Worm (Caenorhabditis elegans) whole organism, L4 larva: ENCODE results near the gene clr-1.

ENCODE experiments used
- F10B5.3 ChIP-seq: sonication (generic microtip); optimal IDR thresholded peaks from 2 replicates; lab custom pipeline; 2016; ENCODE audit warnings: mild to moderate bottlenecking, missing genetic modification characterization, missing compliant biosample characterization
- F26F4.8 ChIP-seq: fragments of 200-800 bp; sonication (Bioruptor generic); conservative IDR thresholded peaks from 2 replicates; pipeline ENCODE4 v1.3.6; 2022; ENCODE audit warnings: missing genetic modification characterization, missing compliant biosample characterization
- F44E2.7 ChIP-seq: fragments of 200-800 bp; sonication (Bioruptor generic); IDR thresholded peaks from 2 replicates; pipeline ENCODE4 v2.1.2; 2022; ENCODE audit warnings: missing genetic modification characterization, missing compliant biosample characterization
- F49E8.2 ChIP-seq: sonication (generic microtip); optimal IDR thresholded peaks from 2 replicates; lab custom pipeline; 2016; ENCODE audit warnings: missing compliant biosample characterization, mild to moderate bottlenecking, missing genetic modification characterization, borderline replicate concordance
- T20F7.1 ChIP-seq: fragments of 200-800 bp; sonication (Bioruptor generic); optimal IDR thresholded peaks from 2 replicates; lab custom pipeline; 2018; ENCODE audit warnings: mild to moderate bottlenecking, missing genetic modification characterization, missing compliant biosample characterization
- Y105C5A.15 ChIP-seq: fragments of 200-800 bp; sonication (Bioruptor generic); IDR thresholded peaks from 2 replicates; pipeline ENCODE4 v1.3.6; 2022; ENCODE audit warnings: missing genetic modification characterization, missing compliant biosample characterization
- ZK337.2 ChIP-seq: fragments of 200-800 bp; sonication (Bioruptor generic); IDR thresholded peaks from 2 replicates; pipeline ENCODE4 v1.3.6; 2022; ENCODE audit warnings: missing genetic modification reagents, missing genetic modification characterization, missing compliant biosample characterization
- aly-2 ChIP-seq: sonication (generic microtip); optimal IDR thresholded peaks from 2 replicates; lab custom pipeline; 2018; ENCODE audit warnings: missing biosample characterization, missing genetic modification characterization
- ceh-44 ChIP-seq: fragments of 200-800 bp; sonication (Bioruptor generic); IDR thresholded peaks from 2 replicates; pipeline ENCODE4 v1.3.6; 2022; ENCODE audit warnings: missing genetic modification reagents, missing genetic modification characterization, missing compliant biosample characterization
- ceh-82 ChIP-seq: sonication (generic microtip); optimal IDR thresholded peaks from 2 replicates; lab custom pipeline; 2017; ENCODE audit warnings: missing biosample characterization, missing genetic modification characterization
- daf-16 ChIP-seq, 3 experiments: sonication (generic microtip); optimal IDR thresholded peaks; 2 replicates each; lab custom pipeline; 2016 to 2017; ENCODE audit warnings: missing genetic modification characterization in 3 of 3, missing genetic modification reagents in 3 of 3, mild to moderate bottlenecking in 2 of 3, missing compliant biosample characterization in 2 of 3, missing biosample characterization in 1 of 3, moderate library complexity in 1 of 3
- daf-19 ChIP-seq: fragments of 200-800 bp; sonication (Bioruptor generic); conservative IDR thresholded peaks from 2 replicates; pipeline ENCODE4 v1.3.6; 2022; ENCODE audit warnings: missing genetic modification characterization, missing compliant biosample characterization
- daf-8 ChIP-seq: fragments of 200-800 bp; sonication (Bioruptor generic); IDR thresholded peaks from 2 replicates; pipeline ENCODE4 v1.3.6; 2022; ENCODE audit warnings: missing genetic modification characterization, missing compliant biosample characterization
- dmd-6 ChIP-seq: fragments of 200-800 bp; sonication (Bioruptor generic); IDR thresholded peaks from 2 replicates; pipeline ENCODE4 v1.3.6; 2022; ENCODE audit warnings: missing genetic modification reagents, missing genetic modification characterization, missing compliant biosample characterization
- dve-1 ChIP-seq: sonication (generic microtip); optimal IDR thresholded peaks from 2 replicates; lab custom pipeline; 2017; ENCODE audit warnings: antibody characterized with exemption, mild to moderate bottlenecking, missing genetic modification characterization, missing compliant biosample characterization; ENCODE audit not compliant: insufficient read depth
- gei-8 ChIP-seq: fragments of 200-800 bp; sonication (Bioruptor generic); optimal IDR thresholded peaks from 2 replicates; lab custom pipeline; 2018; ENCODE audit warnings: mild to moderate bottlenecking, missing genetic modification characterization, missing compliant biosample characterization
- hif-1 ChIP-seq, 2 experiments: sonication (generic microtip); optimal IDR thresholded peaks; 2 replicates each; lab custom pipeline; 2016 to 2017; ENCODE audit warnings: missing compliant biosample characterization in 2 of 2, missing genetic modification characterization in 2 of 2, missing genetic modification reagents in 2 of 2, missing genotype in 2 of 2, mild to moderate bottlenecking in 1 of 2
- hlh-30 ChIP-seq: sonication (generic microtip); optimal IDR thresholded peaks from 2 replicates; lab custom pipeline; 2017; ENCODE audit warnings: antibody characterized with exemption, mild to moderate bottlenecking, missing genetic modification characterization, missing compliant biosample characterization; ENCODE audit not compliant: insufficient read depth
- jun-1 ChIP-seq: fragments of 150-350 bp; optimal IDR thresholded peaks from 2 replicates; lab custom pipeline; 2014; ENCODE audit warnings: missing biosample characterization, missing genetic modification reagents, missing genetic modification characterization
- lim-7 ChIP-seq: fragments of 200-800 bp; sonication (Bioruptor generic); IDR thresholded peaks from 2 replicates; pipeline ENCODE4 v1.3.6; 2022; ENCODE audit warnings: missing genetic modification characterization, missing compliant biosample characterization
- lin-1 ChIP-seq: fragments of 200-800 bp; sonication (Bioruptor generic); IDR thresholded peaks from 2 replicates; pipeline ENCODE4 v1.3.6; 2022; ENCODE audit warnings: missing genetic modification reagents, missing genetic modification characterization, missing compliant biosample characterization
- lin-15B ChIP-seq: fragments of 150-350 bp; sonication (generic microtip); optimal IDR thresholded peaks from 3 replicates; lab custom pipeline; 2014; ENCODE audit warnings: missing biosample characterization, missing genetic modification characterization
- lin-38 ChIP-seq: fragments of 200-800 bp; sonication (Bioruptor generic); IDR thresholded peaks from 2 replicates; pipeline ENCODE4 v1.3.6; 2022; ENCODE audit warnings: missing genetic modification reagents, missing genetic modification characterization, missing compliant biosample characterization
- lir-3 ChIP-seq: sonication (generic microtip); optimal IDR thresholded peaks from 2 replicates; lab custom pipeline; 2016; ENCODE audit warnings: mild to moderate bottlenecking, missing genetic modification characterization, missing compliant biosample characterization
- lsy-2 ChIP-seq, 2 experiments: fragments of 150-350 bp in 1 of 2; sonication (generic microtip) in 1 of 2; optimal IDR thresholded peaks; 2 replicates each; lab custom pipeline; 2014 to 2017; ENCODE audit warnings: missing biosample characterization in 2 of 2, missing genetic modification characterization in 2 of 2
- madf-9 ChIP-seq: fragments of 200-800 bp; sonication (Bioruptor generic); conservative IDR thresholded peaks from 2 replicates; pipeline ENCODE4 v1.3.6; 2022; ENCODE audit warnings: missing genetic modification reagents, missing genetic modification characterization, missing compliant biosample characterization
- mdl-1 ChIP-seq, 2 experiments: fragments of 150-350 bp in 1 of 2; sonication (generic microtip) in 1 of 2; optimal IDR thresholded peaks; 2 replicates each; lab custom pipeline; 2014 to 2017; ENCODE audit warnings: missing biosample characterization in 2 of 2, missing genetic modification characterization in 2 of 2
- mep-1 ChIP-seq: fragments of 150-350 bp; sonication (generic microtip); optimal IDR thresholded peaks from 3 replicates; lab custom pipeline; 2014; ENCODE audit warnings: missing biosample characterization, missing genetic modification characterization
- mxl-2 ChIP-seq: fragments of 200-800 bp; sonication (Bioruptor generic); conservative IDR thresholded peaks from 2 replicates; pipeline ENCODE4 v1.3.6; 2022; ENCODE audit warnings: missing genetic modification reagents, missing genetic modification characterization, missing compliant biosample characterization
- nhr-111 ChIP-seq: fragments of 200-800 bp; sonication (Bioruptor generic); optimal IDR thresholded peaks from 2 replicates; lab custom pipeline; 2018; ENCODE audit warnings: mild to moderate bottlenecking, missing genetic modification characterization, missing compliant biosample characterization
- nhr-237 ChIP-seq: sonication (generic microtip); optimal IDR thresholded peaks from 2 replicates; lab custom pipeline; 2017; ENCODE audit warnings: missing biosample characterization, missing genetic modification characterization
- nhr-28 ChIP-seq: fragments of 150-350 bp; optimal IDR thresholded peaks from 2 replicates; lab custom pipeline; 2014; ENCODE audit warnings: missing biosample characterization, missing genetic modification characterization
- nhr-41 ChIP-seq: fragments of 200-800 bp; sonication (Bioruptor generic); IDR thresholded peaks from 2 replicates; pipeline ENCODE4 v1.3.6; 2022; ENCODE audit warnings: missing genetic modification reagents, missing genetic modification characterization, missing compliant biosample characterization
- nhr-48 ChIP-seq: sonication (generic microtip); optimal IDR thresholded peaks from 2 replicates; lab custom pipeline; 2016; ENCODE audit warnings: mild to moderate bottlenecking, missing genetic modification characterization, missing compliant biosample characterization
- nhr-6 ChIP-seq: fragments of 150-350 bp; optimal IDR thresholded peaks from 2 replicates; lab custom pipeline; 2014; ENCODE audit warnings: missing biosample characterization, missing genetic modification characterization
- nhr-76 ChIP-seq: fragments of 150-350 bp; optimal IDR thresholded peaks from 2 replicates; lab custom pipeline; 2014; ENCODE audit warnings: missing biosample characterization, missing genetic modification characterization
- pha-4 ChIP-seq, 2 experiments: fragments of 150-350 bp in 1 of 2; fragments of 200-800 bp in 1 of 2; sonication (Bioruptor generic) in 1 of 2; IDR thresholded peaks in 1 of 2; optimal IDR thresholded peaks in 1 of 2; 2 replicates each; pipeline versions ENCODE4 v1.3.6 to Lab custom; 2014 to 2022; ENCODE audit warnings: missing genetic modification characterization in 2 of 2, missing genetic modification reagents in 2 of 2, missing biosample characterization in 1 of 2, missing compliant biosample characterization in 1 of 2
- pqm-1 ChIP-seq: sonication (generic microtip); optimal IDR thresholded peaks from 2 replicates; lab custom pipeline; 2017; ENCODE audit warnings: missing biosample characterization, missing genetic modification characterization
- saeg-2 ChIP-seq: fragments of 200-800 bp; sonication (Bioruptor generic); IDR thresholded peaks from 2 replicates; pipeline ENCODE4 v1.3.6; 2022; ENCODE audit warnings: missing genetic modification reagents, missing genetic modification characterization, missing compliant biosample characterization
- set-16 ChIP-seq: fragments of 200-800 bp; sonication (Bioruptor generic); IDR thresholded peaks from 2 replicates; pipeline ENCODE4 v1.3.6; 2022; ENCODE audit warnings: missing genetic modification reagents, missing genetic modification characterization, missing compliant biosample characterization
- skn-1 ChIP-seq: fragments of 150-350 bp; optimal IDR thresholded peaks from 2 replicates; lab custom pipeline; 2014; ENCODE audit warnings: missing biosample characterization, missing genetic modification characterization
- snpc-1.2 ChIP-seq: fragments of 200-800 bp; sonication (Bioruptor generic); IDR thresholded peaks from 2 replicates; pipeline ENCODE4 v1.3.6; 2022; ENCODE audit warnings: missing genetic modification reagents, missing genetic modification characterization, missing compliant biosample characterization
- snpc-4 ChIP-seq: fragments of 150-350 bp; optimal IDR thresholded peaks from 2 replicates; lab custom pipeline; 2014; ENCODE audit warnings: missing biosample characterization, missing genetic modification characterization
- tag-97 ChIP-seq: fragments of 200-800 bp; sonication (Bioruptor generic); IDR thresholded peaks from 2 replicates; pipeline ENCODE4 v1.3.6; 2022; ENCODE audit warnings: missing genetic modification characterization, missing compliant biosample characterization
- tra-1 ChIP-seq: fragments of 200-800 bp; sonication (Bioruptor generic); IDR thresholded peaks from 2 replicates; pipeline ENCODE4 v1.3.6; 2022; ENCODE audit warnings: missing genetic modification reagents, missing genetic modification characterization, missing compliant biosample characterization
- unc-39 ChIP-seq: sonication (generic microtip); optimal IDR thresholded peaks from 2 replicates; lab custom pipeline; 2017; ENCODE audit warnings: missing biosample characterization, missing genetic modification characterization
- vab-7 ChIP-seq: fragments of 200-800 bp; sonication (Bioruptor generic); IDR thresholded peaks from 2 replicates; pipeline ENCODE4 v1.3.6; 2022; ENCODE audit warnings: missing genetic modification reagents, missing genetic modification characterization, missing compliant biosample characterization
- zag-1 ChIP-seq: fragments of 150-350 bp; optimal IDR thresholded peaks from 2 replicates; lab custom pipeline; 2014; ENCODE audit warnings: missing biosample characterization, missing genetic modification characterization
- zip-2 ChIP-seq: fragments of 150-350 bp; optimal IDR thresholded peaks from 2 replicates; lab custom pipeline; 2014; ENCODE audit warnings: missing biosample characterization, missing genetic modification characterization
- ztf-11 ChIP-seq: fragments of 150-350 bp; optimal IDR thresholded peaks from 2 replicates; lab custom pipeline; 2014; ENCODE audit warnings: missing biosample characterization, missing genetic modification characterization
- ztf-7 ChIP-seq: fragments of 150-350 bp; optimal IDR thresholded peaks from 2 replicates; lab custom pipeline; 2014; ENCODE audit warnings: missing biosample characterization, missing genetic modification characterization

clr-1 gene

DNA sequence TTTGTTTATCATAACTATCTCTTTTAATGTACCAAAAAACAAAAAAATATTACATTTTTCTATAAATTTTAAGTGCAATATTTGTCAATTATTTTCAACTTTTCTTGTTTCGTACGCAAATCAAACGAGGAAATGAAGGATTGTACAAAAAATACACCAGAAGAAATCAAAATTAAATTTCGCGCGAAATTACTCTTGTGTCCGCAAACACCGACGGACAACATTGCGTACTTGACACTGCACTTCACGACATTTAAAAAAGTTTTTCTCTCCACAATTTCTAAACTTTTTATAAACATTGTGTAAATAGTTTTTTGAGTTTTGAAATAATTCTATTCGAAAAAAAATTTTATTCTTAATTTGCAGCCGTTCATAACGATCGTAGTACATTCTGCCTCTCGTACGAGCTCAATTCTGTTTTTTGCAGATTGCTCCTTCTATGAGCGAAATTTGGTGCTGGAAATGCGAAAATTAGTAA is 7.8 kb downstream of the clr-1 start, which contains the start of gene mrps-16 (continued):
- TF ChIP-seq saeg-2 (GFP tag; lab: Robert Waterston, UW) (no peak), ceh-82 (tag; lab: Kevin White, UChicago) (no peak), zip-2 (tag; lab: Kevin White, UChicago) (no peak), gei-8 (GFP tag; lab: Kevin White, UChicago) (no peak), snpc-4 (no peak), snpc-1.2 (GFP tag; lab: Robert Waterston, UW) (no peak), F44E2.7 (no peak), jun-1 (tag; lab: Kevin White, UChicago) (no peak), lir-3 (tag; lab: Kevin White, UChicago) (no peak), mxl-2 (GFP tag; lab: Robert Waterston, UW) (no peak), nhr-6 (tag; lab: Kevin White, UChicago) (peak; percentile 30), ZK337.2 (GFP tag; lab: Robert Waterston, UW) (no peak), skn-1 (no peak), pqm-1 (tag; lab: Kevin White, UChicago) (no peak), nhr-76 (tag; lab: Kevin White, UChicago) (no peak), T20F7.1 (GFP tag; lab: Kevin White, UChicago) (no peak), lin-15B (tag; lab: Kevin White, UChicago) (no peak), lin-38 (GFP tag; lab: Robert Waterston, UW) (peak; percentile 65), dve-1 (tag; lab: Kevin White, UChicago) (peak; percentile 68), lin-1 (GFP tag; lab: Robert Waterston, UW) (no peak), daf-16 (GFP tag; optimal IDR thresholded peaks at IDR 0.05; lab: Kevin White, UChicago) (no peak), daf-16 (tag; optimal IDR thresholded peaks at IDR 0.05; lab: Kevin White, UChicago) (peak; percentile 31), hif-1 (tag; optimal IDR thresholded peaks at IDR 0.05; lab: Kevin White, UChicago) (no peak), dmd-6 (no peak), nhr-41 (no peak), tag-97 (GFP tag; lab: Robert Waterston, UW) (no peak), nhr-237 (tag; lab: Kevin White, UChicago) (no peak), tra-1 (GFP tag; lab: Robert Waterston, UW) (no peak), daf-8 (no peak), hlh-30 (peak; percentile 44), F10B5.3 (tag; lab: Kevin White, UChicago) (no peak), set-16 (GFP tag; lab: Robert Waterston, UW) (no peak), zag-1 (tag; lab: Kevin White, UChicago) (no peak), F26F4.8 (GFP tag; lab: Robert Waterston, UW) (no peak), pha-4 (GFP tag; IDR thresholded peaks at IDR 0.05; lab: Robert Waterston, UW) (no peak), pha-4 (tag; optimal IDR thresholded peaks at IDR 0.05; lab: Kevin White, UChicago) (no peak), mep-1 (tag; lab: Kevin White, UChicago) (peak; percentile 38), lim-7 (no peak), madf-9 (GFP tag; lab: Robert Waterston, UW) (no peak), unc-39 (tag; lab: Kevin White, UChicago) (no peak), aly-2 (no peak), mdl-1 (tag; optimal IDR thresholded peaks at IDR 0.05; lab: Kevin White, UChicago) (no peak), F49E8.2 (tag; lab: Kevin White, UChicago) (no peak)

DNA sequence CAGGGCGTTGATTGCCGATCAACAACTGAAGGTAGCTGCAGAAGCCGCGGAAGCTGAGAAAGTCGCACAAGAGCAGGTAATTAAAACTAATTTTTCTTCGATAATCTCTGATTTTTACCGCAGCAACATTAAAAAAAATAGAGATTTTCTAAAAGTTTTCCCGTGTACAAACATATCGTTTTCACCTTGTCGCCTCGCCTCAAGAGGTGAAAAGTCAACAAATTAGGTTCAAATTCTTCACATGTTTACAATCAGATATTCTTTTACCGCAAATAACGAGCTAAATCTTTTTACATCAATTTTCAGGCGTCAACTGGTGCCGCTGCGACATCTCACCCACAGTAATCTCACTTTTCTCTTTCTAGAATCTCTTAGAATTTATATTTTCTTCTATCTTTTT is 8.8 kb downstream of the clr-1 start, which contains the start of gene ilcr-2:
Gene ilcr-2 (plus strand): TSS at position 301 of the 400 bp plus-strand sequence.
- TF ChIP-seq ztf-11 (no peak), nhr-48 (tag; lab: Kevin White, UChicago) (no peak), lin-15B (tag; lab: Kevin White, UChicago) (no peak), vab-7 (GFP tag; lab: Robert Waterston, UW) (no peak), Y105C5A.15 (GFP tag; lab: Robert Waterston, UW) (no peak), lin-38 (GFP tag; lab: Robert Waterston, UW) (no peak), daf-19 (GFP tag; lab: Robert Waterston, UW) (no peak), tra-1 (GFP tag; lab: Robert Waterston, UW) (no peak), ceh-44 (no peak), nhr-28 (tag; lab: Kevin White, UChicago) (no peak), lsy-2 (tag; optimal IDR thresholded peaks at IDR 0.05; lab: Kevin White, UChicago) (no peak), nhr-111 (GFP tag; lab: Kevin White, UChicago) (no peak), ztf-7 (tag; lab: Kevin White, UChicago) (no peak), hif-1 (tag; optimal IDR thresholded peaks at IDR 0.05; lab: Kevin White, UChicago) (no peak)
